Fruit fly (Drosophila melanogaster) whole organism, wandering third instar larva: ENCODE measurements around the gene CG33271.

Experiments
- CG32264 ChIP-seq: fragments of 200-800 bp; sonication (Bioruptor generic); optimal IDR thresholded peaks from 2 replicates; lab custom pipeline; 2016; ENCODE audit warnings: missing biosample characterization, missing genetic modification characterization
- Hr83 ChIP-seq: fragments of 200-300 bp; sonication (Bioruptor generic); optimal IDR thresholded peaks from 2 replicates; lab custom pipeline; 2016; ENCODE audit warnings: missing biosample characterization, mild to moderate bottlenecking, missing genetic modification characterization, moderate library complexity; ENCODE audit not compliant: poor library complexity, severe bottlenecking
- Mio ChIP-seq: sonication (Bioruptor generic); optimal IDR thresholded peaks from 2 replicates; lab custom pipeline; 2016; ENCODE audit warnings: missing biosample characterization, missing genetic modification characterization
- OdsH ChIP-seq: fragments of 200-800 bp; sonication (Bioruptor generic); optimal IDR thresholded peaks from 2 replicates; lab custom pipeline; 2016; ENCODE audit warnings: missing biosample characterization, mild to moderate bottlenecking, missing genetic modification characterization
- Rel ChIP-seq, 2 experiments: fragments of 200-800 bp; sonication (Bioruptor generic) in 1 of 2; optimal IDR thresholded peaks; 2 replicates in 1 of 2; 3 replicates in 1 of 2; lab custom pipeline; 2016 to 2019; ENCODE audit warnings: mild to moderate bottlenecking in 2 of 2, missing biosample characterization in 2 of 2, missing genetic modification characterization in 2 of 2, moderate library complexity in 1 of 2
- br ChIP-seq: fragments of 200-800 bp; sonication (Bioruptor generic); optimal IDR thresholded peaks from 2 replicates; lab custom pipeline; 2016; ENCODE audit warnings: missing biosample characterization, missing genetic modification characterization
- foxo ChIP-seq, 2 experiments: fragments of 200-800 bp; sonication (Bioruptor generic); optimal IDR thresholded peaks; 2 replicates in 1 of 2; 3 replicates in 1 of 2; lab custom pipeline; 2016 to 2017; ENCODE audit warnings: missing biosample characterization in 2 of 2, missing genetic modification characterization in 2 of 2
- fru ChIP-seq: fragments of 200-800 bp; sonication (Bioruptor generic); optimal IDR thresholded peaks from 3 replicates; lab custom pipeline; 2016; ENCODE audit warnings: missing biosample characterization, mild to moderate bottlenecking, missing genetic modification characterization
- h ChIP-seq: fragments of 200-800 bp; sonication (Bioruptor generic); optimal IDR thresholded peaks from 3 replicates; lab custom pipeline; 2016; ENCODE audit warnings: missing biosample characterization, mild to moderate bottlenecking, missing genetic modification characterization
- rgr ChIP-seq: fragments of 200-800 bp; sonication (Bioruptor generic); optimal IDR thresholded peaks from 3 replicates; lab custom pipeline; 2016; ENCODE audit warnings: missing biosample characterization, mild to moderate bottlenecking, missing genetic modification characterization
- tai ChIP-seq: sonication (Bioruptor generic); optimal IDR thresholded peaks from 2 replicates; lab custom pipeline; 2016; ENCODE audit warnings: missing biosample characterization, missing genetic modification characterization

The CG33271 gene

dm6 chr3L:11528397-11528923 lies 48.8 kb downstream of the CG33271 start:
- TF ChIP-seq foxo (GFP tag; optimal IDR thresholded peaks at IDR 0.05; lab: Kevin White, UChicago), result peak in 1 of 2 experiments; percentile 6
- TF ChIP-seq h, result peak; percentile 54
- TF ChIP-seq fru, result peak; percentile 28
- peak; percentile 40 for TF ChIP-seq Hr83 (GFP tag; lab: Kevin White, UChicago)
- TF ChIP-seq tai (GFP tag; lab: Kevin White, UChicago), result no peak
- TF ChIP-seq Rel (GFP tag; optimal IDR thresholded peaks at IDR 0.05; lab: Kevin White, UChicago), result no peak
- TF ChIP-seq Rel (tag; optimal IDR thresholded peaks at IDR 0.05; lab: Kevin White, UChicago), result peak; percentile 36
- no peak for TF ChIP-seq Mio (GFP tag; lab: Kevin White, UChicago)
- TF ChIP-seq CG32264 (GFP tag; lab: Kevin White, UChicago), result no peak
- TF ChIP-seq OdsH, result peak; percentile 28
- peak; percentile 35 for TF ChIP-seq rgr
- peak; percentile 22 for TF ChIP-seq br (GFP tag; lab: Kevin White, UChicago)
